Fruit fly (Drosophila melanogaster) whole organism, adult: ENCODE data around the gene zen2.

Source experiments
- CG14711 ChIP-seq: fragments of 200-800 bp; sonication (Bioruptor generic); optimal IDR thresholded peaks from 2 replicates; lab custom pipeline; 2018; ENCODE audit warnings: missing biosample characterization, mild to moderate bottlenecking, missing genetic modification characterization, moderate library complexity
- Crg-1 ChIP-seq: fragments of 200-800 bp; sonication (Bioruptor generic); optimal IDR thresholded peaks from 2 replicates; lab custom pipeline; 2016; ENCODE audit warnings: missing biosample characterization, missing genetic modification characterization
- ovo ChIP-seq: fragments of 200-800 bp; sonication (Bioruptor generic); optimal IDR thresholded peaks from 2 replicates; lab custom pipeline; 2016; ENCODE audit warnings: missing biosample characterization, missing genetic modification characterization
- tj ChIP-seq: fragments of 200-800 bp; sonication (Bioruptor generic); optimal IDR thresholded peaks from 3 replicates; lab custom pipeline; 2017; ENCODE audit warnings: missing biosample characterization, mild to moderate bottlenecking, missing genetic modification characterization, moderate library complexity

dm6 chr3R:6755454-6755853, 11.5 kb upstream of the zen2 start:
- TF ChIP-seq Crg-1 (GFP tag; lab: Kevin White, UChicago): no peak
- TF ChIP-seq ovo (GFP tag; lab: Kevin White, UChicago): no peak
- no peak for TF ChIP-seq CG14711 (tag; lab: Kevin White, UChicago)
- no peak for TF ChIP-seq tj
